4 fruit fly cellular contexts compared by ENCODE assay signal in genomic region chrX:21058437-21058836, dm6.
TF ChIP-seq lines count a peak whose summit lies in the region.

No protein-coding gene starts in this region.

- peak; percentile 68 to 82 for TF ChIP-seq CTCF in S2 (optimal IDR thresholded peaks at IDR 0.05; lab: Kevin White, UChicago)
- TF ChIP-seq CTCF in whole organism, embryonic (GFP tag; optimal IDR thresholded peaks at IDR 0.05; lab: Kevin White, UChicago) = peak; percentile 84

TF ChIP-seq in whole organism, adult, 20 proteins besides CTCF, POLR2A, EP300 and RAD21:
- peak; percentile 17 for TF ChIP-seq kay (GFP tag; lab: Kevin White, UChicago; ENCODE audit: borderline replicate concordance)
- no peak for TF ChIP-seq CG33017 (tag; optimal IDR thresholded peaks at IDR 0.05; lab: Kevin White, UChicago)
TF ChIP-seq in whole organism, adult: peak in this region for 1.

TF ChIP-seq in whole organism, embryonic, 481 proteins besides CTCF, POLR2A, EP300 and RAD21:
- TF ChIP-seq CG7963 (GFP tag; IDR thresholded peaks at IDR 0.05; lab: Robert Waterston, UW; ENCODE audit: partially characterized antibody) (no peak), CG12769 (tag; optimal IDR thresholded peaks at IDR 0.05; lab: Kevin White, UChicago) (no peak), jing (GFP tag; optimal IDR thresholded peaks at IDR 0.05; lab: Kevin White, UChicago) (no peak), vnd (GFP tag; IDR thresholded peaks at IDR 0.05; lab: Robert Waterston, UW; ENCODE audit: partially characterized antibody) (no peak)

TF ChIP-seq in whole organism, prepupa, 60 proteins besides CTCF, POLR2A, EP300 and RAD21:
- peak; percentile 28 for TF ChIP-seq Eip78C (GFP tag; lab: Kevin White, UChicago)
- TF ChIP-seq spab (GFP tag; optimal IDR thresholded peaks at IDR 0.05; lab: Kevin White, UChicago) = no peak
- TF ChIP-seq Sox15 (GFP tag; optimal IDR thresholded peaks at IDR 0.05; lab: Kevin White, UChicago) = no peak
